Fruit fly (Drosophila melanogaster) whole organism, embryonic: ENCODE data around the gene pav.

Experiments
- Abd-B ChIP-seq: fragments of 200-800 bp; sonication (Bioruptor generic); optimal IDR thresholded peaks from 2 replicates; lab custom pipeline; 2018; ENCODE audit warnings: missing biosample characterization, mild to moderate bottlenecking, missing genetic modification characterization, moderate library complexity
- Bgb ChIP-seq: fragments of 200-800 bp; sonication (Bioruptor generic); IDR thresholded peaks from 2 replicates; pipeline ENCODE4 v1.3.6; 2022; ENCODE audit warnings: missing biosample characterization, missing genetic modification characterization; ENCODE audit not compliant: partially characterized antibody
- Blimp-1 ChIP-seq: fragments of 200-800 bp; sonication (Bioruptor generic); optimal IDR thresholded peaks from 3 replicates; lab custom pipeline; 2018; ENCODE audit warnings: missing biosample characterization, missing genetic modification characterization, mild to moderate bottlenecking, moderate library complexity, missing genetic modification reagents
- CG10366 ChIP-seq: fragments of 200-800 bp; sonication (Bioruptor generic); IDR thresholded peaks from 2 replicates; pipeline ENCODE4 v1.3.6; 2022; ENCODE audit warnings: missing biosample characterization, missing genetic modification characterization
- CG10431 ChIP-seq: fragments of 200-800 bp; sonication (Bioruptor generic); optimal IDR thresholded peaks from 3 replicates; lab custom pipeline; 2018; ENCODE audit warnings: missing biosample characterization, mild to moderate bottlenecking, missing genetic modification characterization
- CG10654 ChIP-seq: fragments of 200-800 bp; sonication (Bioruptor generic); optimal IDR thresholded peaks from 2 replicates; lab custom pipeline; 2016; ENCODE audit warnings: missing biosample characterization, missing genetic modification characterization
- CG12391 ChIP-seq: fragments of 200-800 bp; sonication (Bioruptor generic); optimal IDR thresholded peaks from 3 replicates; lab custom pipeline; 2018; ENCODE audit warnings: missing biosample characterization, mild to moderate bottlenecking, missing genetic modification characterization, moderate library complexity
- CG12659 ChIP-seq: fragments of 200-800 bp; sonication (Bioruptor generic); optimal IDR thresholded peaks from 3 replicates; lab custom pipeline; 2017; ENCODE audit warnings: mild to moderate bottlenecking, missing biosample characterization, missing genetic modification reagents, missing genetic modification characterization
- CG13123 ChIP-seq: fragments of 200-800 bp; sonication (Bioruptor generic); optimal IDR thresholded peaks from 2 replicates; lab custom pipeline; 2016; ENCODE audit warnings: missing biosample characterization, missing genetic modification characterization
- CG13287 ChIP-seq: fragments of 200-800 bp; sonication (Bioruptor generic); IDR thresholded peaks from 2 replicates; pipeline ENCODE4 v1.3.6; 2022; ENCODE audit warnings: missing biosample characterization, missing genetic modification characterization; ENCODE audit not compliant: partially characterized antibody
- CG14965 ChIP-seq: fragments of 200-800 bp; sonication (Bioruptor generic); optimal IDR thresholded peaks from 2 replicates; lab custom pipeline; 2016; ENCODE audit warnings: missing biosample characterization, missing genetic modification characterization, borderline replicate concordance
- CG15601 ChIP-seq: fragments of 200-800 bp; sonication (Bioruptor generic); optimal IDR thresholded peaks from 3 replicates; lab custom pipeline; 2019; ENCODE audit warnings: missing biosample characterization, mild to moderate bottlenecking, missing genetic modification characterization, moderate library complexity
- CG1603 ChIP-seq: fragments of 200-800 bp; sonication (Bioruptor generic); optimal IDR thresholded peaks from 2 replicates; lab custom pipeline; 2019; ENCODE audit warnings: missing biosample characterization, mild to moderate bottlenecking, missing genetic modification characterization, moderate library complexity
- CG16779 ChIP-seq: fragments of 200-800 bp; sonication (Bioruptor generic); IDR thresholded peaks from 2 replicates; pipeline ENCODE4 v1.3.6; 2022; ENCODE audit warnings: missing biosample characterization, missing genetic modification characterization
- CG16815 ChIP-seq: fragments of 200-800 bp; sonication (Bioruptor generic); optimal IDR thresholded peaks from 3 replicates; lab custom pipeline; 2017; ENCODE audit warnings: missing biosample characterization, mild to moderate bottlenecking, missing genetic modification characterization
- CG2116 ChIP-seq: fragments of 200-800 bp; sonication (Bioruptor generic); optimal IDR thresholded peaks from 3 replicates; lab custom pipeline; 2018; ENCODE audit warnings: missing biosample characterization, mild to moderate bottlenecking, missing genetic modification characterization
- CG3847 ChIP-seq: fragments of 200-800 bp; sonication (Bioruptor generic); IDR thresholded peaks from 2 replicates; pipeline ENCODE4 v1.3.6; 2022; ENCODE audit warnings: missing biosample characterization, missing genetic modification characterization
- CG4854 ChIP-seq: fragments of 200-800 bp; sonication (Bioruptor generic); optimal IDR thresholded peaks from 2 replicates; lab custom pipeline; 2016; ENCODE audit warnings: missing biosample characterization, missing genetic modification characterization, inconsistent platforms
- CG6791 ChIP-seq: fragments of 200-800 bp; sonication (Bioruptor generic); IDR thresholded peaks from 3 replicates; pipeline ENCODE4 v1.3.6; 2022; ENCODE audit warnings: missing biosample characterization, missing genetic modification characterization; ENCODE audit not compliant: partially characterized antibody
- CG7987 ChIP-seq: fragments of 200-800 bp; sonication (Bioruptor generic); optimal IDR thresholded peaks from 2 replicates; lab custom pipeline; 2018; ENCODE audit warnings: missing biosample characterization, mild to moderate bottlenecking, missing genetic modification characterization, moderate library complexity
- CG8290 ChIP-seq, 3 experiments: fragments of 200-800 bp; sonication (Bioruptor generic); optimal IDR thresholded peaks; 2 replicates each; lab custom pipeline; 2016 to 2019; ENCODE audit warnings: missing biosample characterization in 3 of 3, missing genetic modification characterization in 3 of 3, mild to moderate bottlenecking in 2 of 3, moderate library complexity in 1 of 3
- CG8765 ChIP-seq: fragments of 200-800 bp; sonication (Bioruptor generic); IDR thresholded peaks from 2 replicates; pipeline ENCODE4 v1.3.6; 2022; ENCODE audit warnings: missing biosample characterization, missing genetic modification characterization
- CG9609 ChIP-seq: fragments of 200-800 bp; sonication (Bioruptor generic); optimal IDR thresholded peaks from 3 replicates; lab custom pipeline; 2016; ENCODE audit warnings: missing biosample characterization, missing genetic modification characterization
- CTCF ChIP-seq: fragments of 200-800 bp; sonication (Bioruptor generic); optimal IDR thresholded peaks from 2 replicates; lab custom pipeline; 2017; ENCODE audit warnings: missing biosample characterization, mild to moderate bottlenecking, missing genetic modification characterization, moderate library complexity
- Chrac-16 ChIP-seq: fragments of 200-800 bp; sonication (Bioruptor generic); optimal IDR thresholded peaks from 3 replicates; lab custom pipeline; 2016; ENCODE audit warnings: missing biosample characterization, missing genetic modification characterization
- Deaf1 ChIP-seq: fragments of 200-800 bp; optimal IDR thresholded peaks from 3 replicates; lab custom pipeline; 2019; ENCODE audit warnings: missing biosample characterization, mild to moderate bottlenecking, missing genetic modification characterization, moderate library complexity
- Doc2 ChIP-seq: fragments of 200-800 bp; sonication (Bioruptor generic); IDR thresholded peaks from 2 replicates; pipeline ENCODE4 v1.3.6; 2022; ENCODE audit warnings: missing biosample characterization, missing genetic modification characterization
- Hr39 ChIP-seq: fragments of >200 bp; optimal IDR thresholded peaks from 2 replicates; lab custom pipeline; 2017
- MBD-R2 ChIP-seq: fragments of 200-800 bp; sonication (Bioruptor generic); IDR thresholded peaks from 2 replicates; pipeline ENCODE4 v1.3.6; 2022; ENCODE audit warnings: missing biosample characterization, missing genetic modification characterization
- MTF-1 ChIP-seq: fragments of 200-800 bp; sonication (Bioruptor generic); optimal IDR thresholded peaks from 2 replicates; lab custom pipeline; 2018; ENCODE audit warnings: missing biosample characterization, mild to moderate bottlenecking, missing genetic modification characterization, borderline replicate concordance
- Optix ChIP-seq: fragments of 200-800 bp; sonication (Bioruptor generic); IDR thresholded peaks from 3 replicates; pipeline ENCODE4 v1.3.6; 2022; ENCODE audit warnings: missing biosample characterization, missing genetic modification characterization
- Poxn ChIP-seq: fragments of 200-800 bp; sonication (Bioruptor generic); IDR thresholded peaks from 2 replicates; pipeline ENCODE4 v1.3.6; 2022; ENCODE audit warnings: missing biosample characterization, missing genetic modification characterization
- Rfx ChIP-seq: fragments of 200-800 bp; sonication (Bioruptor generic); IDR thresholded peaks from 2 replicates; pipeline ENCODE4 v1.3.6; 2022; ENCODE audit warnings: missing biosample characterization, missing genetic modification characterization
- Ssrp ChIP-seq: fragments of 200-800 bp; sonication (Bioruptor generic); optimal IDR thresholded peaks from 2 replicates; lab custom pipeline; 2018; ENCODE audit warnings: missing biosample characterization, mild to moderate bottlenecking, missing genetic modification characterization, moderate library complexity
- YL-1 ChIP-seq: fragments of 200-800 bp; sonication (Bioruptor generic); optimal IDR thresholded peaks from 3 replicates; lab custom pipeline; 2017; ENCODE audit warnings: missing biosample characterization, mild to moderate bottlenecking, missing genetic modification characterization
- ab ChIP-seq: fragments of 200-800 bp; sonication (Bioruptor generic); optimal IDR thresholded peaks from 2 replicates; lab custom pipeline; 2016; ENCODE audit warnings: missing biosample characterization, missing genetic modification characterization
- ase ChIP-seq: fragments of 200-800 bp; sonication (Bioruptor generic); IDR thresholded peaks from 3 replicates; pipeline ENCODE4 v1.3.6; 2022; ENCODE audit warnings: missing biosample characterization, missing genetic modification characterization
- dmrt11E ChIP-seq: fragments of 200-800 bp; sonication (Bioruptor generic); optimal IDR thresholded peaks from 3 replicates; lab custom pipeline; 2018; ENCODE audit warnings: missing biosample characterization, mild to moderate bottlenecking, missing genetic modification characterization, moderate library complexity
- ems ChIP-seq: fragments of 200-800 bp; sonication (Bioruptor generic); optimal IDR thresholded peaks from 3 replicates; lab custom pipeline; 2016; ENCODE audit warnings: missing biosample characterization, missing genetic modification characterization
- gt ChIP-seq: fragments of 200-800 bp; sonication (Bioruptor generic); IDR thresholded peaks from 2 replicates; pipeline ENCODE4 v1.3.6; 2022; ENCODE audit warnings: missing biosample characterization, missing genetic modification characterization
- peb ChIP-seq: fragments of 200-800 bp; sonication (Bioruptor generic); IDR thresholded peaks from 2 replicates; pipeline ENCODE4 v1.3.6; 2022; ENCODE audit warnings: missing biosample characterization, missing genetic modification characterization
- phol ChIP-seq: fragments of 200-800 bp; sonication (Bioruptor generic); optimal IDR thresholded peaks from 3 replicates; lab custom pipeline; 2018; ENCODE audit warnings: missing biosample characterization, mild to moderate bottlenecking, missing genetic modification characterization, moderate library complexity
- pnt ChIP-seq: fragments of 200-800 bp; sonication (Bioruptor generic); optimal IDR thresholded peaks from 3 replicates; lab custom pipeline; 2016; ENCODE audit warnings: missing biosample characterization, missing genetic modification characterization
- row ChIP-seq: fragments of 200-800 bp; sonication (Bioruptor generic); IDR thresholded peaks from 3 replicates; pipeline ENCODE4 v1.3.6; 2022; ENCODE audit warnings: missing biosample characterization, missing genetic modification characterization
- sisA ChIP-seq: fragments of 200-800 bp; sonication (Bioruptor generic); IDR thresholded peaks from 2 replicates; pipeline ENCODE4 v1.3.6; 2022; ENCODE audit warnings: missing biosample characterization, missing genetic modification characterization
- ssp ChIP-seq: fragments of 200-800 bp; sonication (Bioruptor generic); IDR thresholded peaks from 2 replicates; pipeline ENCODE4 v1.3.6; 2022; ENCODE audit warnings: missing biosample characterization, missing genetic modification characterization
- stwl ChIP-seq: fragments of 200-800 bp; sonication (Bioruptor generic); optimal IDR thresholded peaks from 3 replicates; lab custom pipeline; 2018; ENCODE audit warnings: missing biosample characterization, mild to moderate bottlenecking, missing genetic modification characterization, moderate library complexity
- twi ChIP-seq: fragments of 200-800 bp; optimal IDR thresholded peaks from 2 replicates; lab custom pipeline; 2019; ENCODE audit warnings: missing biosample characterization, mild to moderate bottlenecking, missing genetic modification characterization, moderate library complexity
- tx ChIP-seq: fragments of 200-800 bp; sonication (Bioruptor generic); optimal IDR thresholded peaks from 2 replicates; lab custom pipeline; 2016; ENCODE audit warnings: missing biosample characterization, missing genetic modification characterization
- unpg ChIP-seq: fragments of 200-800 bp; sonication (Bioruptor generic); optimal IDR thresholded peaks from 3 replicates; lab custom pipeline; 2018; ENCODE audit warnings: missing biosample characterization, mild to moderate bottlenecking, missing genetic modification characterization, moderate library complexity
- wdn ChIP-seq: fragments of 200-800 bp; sonication (Bioruptor generic); IDR thresholded peaks from 2 replicates; pipeline ENCODE4 v1.3.6; 2022; ENCODE audit warnings: missing biosample characterization, missing genetic modification characterization

Gene pav

dm6 chr3L:4292120-4292697 is 49.7 kb downstream of the pav start, which contains the start of the genes CG15012 and Fdx2 (continued):
- TF ChIP-seq CG6791 (GFP tag; lab: Robert Waterston, UW) (no peak), Hr39 (lab: Kevin White, UChicago) (no peak), CG12391 (tag; lab: Kevin White, UChicago) (peak; percentile 57), Poxn (GFP tag; lab: Robert Waterston, UW) (no peak), CG10431 (GFP tag; lab: Kevin White, UChicago) (no peak), gt (GFP tag; lab: Robert Waterston, UW) (no peak), Deaf1 (peak; percentile 3), CG12659 (GFP tag; lab: Kevin White, UChicago) (peak; percentile 69), sisA (no peak), ssp (GFP tag; lab: Robert Waterston, UW) (peak; percentile 92), twi (tag; lab: Kevin White, UChicago) (peak; percentile 7), MTF-1 (GFP tag; lab: Kevin White, UChicago) (no peak), Rfx (GFP tag; lab: Robert Waterston, UW) (0 out of 2 replicates have a peak, but pooled peaks have one; percentile 23), CG15601 (tag; lab: Kevin White, UChicago) (peak; percentile 52), Abd-B (peak; percentile 22), CG9609 (GFP tag; lab: Kevin White, UChicago) (peak; percentile 32), ase (GFP tag; lab: Robert Waterston, UW) (no peak), CTCF (peak; percentile 19), CG8290 (GFP tag; optimal IDR thresholded peaks at IDR 0.05; lab: Kevin White, UChicago) (peak; percentile 23), CG8290 (tag; optimal IDR thresholded peaks at IDR 0.05; lab: Kevin White, UChicago) (peak in 1 of 2 experiments; percentile 41), dmrt11E (no peak), CG1603 (peak; percentile 64), pnt (GFP tag; lab: Kevin White, UChicago) (peak; percentile 21), CG10654 (GFP tag; lab: Kevin White, UChicago) (no peak), ab (no peak), CG13287 (GFP tag; lab: Robert Waterston, UW) (peak; percentile 56; the same call in 1 of the 2 replicates), CG8765 (GFP tag; lab: Robert Waterston, UW) (no peak), row (GFP tag; lab: Robert Waterston, UW) (peak; percentile 84), Bgb (no peak), Doc2 (no peak), YL-1 (GFP tag; lab: Kevin White, UChicago) (peak; percentile 93), stwl (peak; percentile 97), Blimp-1 (GFP tag; lab: Kevin White, UChicago) (peak; percentile 22), Ssrp (tag; lab: Kevin White, UChicago) (no peak), CG10366 (GFP tag; lab: Robert Waterston, UW) (peak; percentile 44), ems (GFP tag; lab: Kevin White, UChicago) (peak; percentile 45), CG16779 (GFP tag; lab: Robert Waterston, UW) (no peak), wdn (GFP tag; lab: Robert Waterston, UW) (no peak), CG3847 (GFP tag; lab: Robert Waterston, UW) (peak; percentile 43), phol (peak; percentile 68), CG7987 (no peak), unpg (peak; percentile 23), peb (GFP tag; lab: Robert Waterston, UW) (no peak), CG13123 (GFP tag; lab: Kevin White, UChicago) (no peak), MBD-R2 (GFP tag; lab: Robert Waterston, UW) (peak; percentile 92), CG14965 (GFP tag; lab: Kevin White, UChicago) (no peak), tx (peak; percentile 26), CG2116 (GFP tag; lab: Kevin White, UChicago) (peak; percentile 97), Chrac-16 (peak; percentile 1), Optix (GFP tag; lab: Robert Waterston, UW) (no peak), CG4854 (GFP tag; lab: Kevin White, UChicago) (peak; percentile 20), CG16815 (GFP tag; lab: Kevin White, UChicago) (no peak)
